Fruit fly (Drosophila melanogaster) whole organism, pupa: ENCODE data around the gene CG13901.

Experiments used
- CG14655 ChIP-seq: fragments of 200-800 bp; sonication (Bioruptor generic); optimal IDR thresholded peaks from 3 replicates; lab custom pipeline; 2017; ENCODE audit warnings: mild to moderate bottlenecking, missing biosample characterization, missing genetic modification reagents, missing genetic modification characterization
- CG15710 ChIP-seq: fragments of 200-800 bp; sonication (Bioruptor generic); optimal IDR thresholded peaks from 2 replicates; lab custom pipeline; 2018; ENCODE audit warnings: missing biosample characterization, mild to moderate bottlenecking, missing genetic modification characterization, moderate library complexity

dm6 chr3L:880851-881250 is 43.2 kb upstream of the CG13901 start:
- TF ChIP-seq CG14655 (no peak), CG15710 (tag; lab: Kevin White, UChicago) (no peak)
